Fruit fly (Drosophila melanogaster) whole organism, embryonic: Measurements from ENCODE around the gene CG43448.

Source experiments
- CG12155 ChIP-seq: fragments of 200-800 bp; sonication (Bioruptor generic); optimal IDR thresholded peaks from 3 replicates; lab custom pipeline; 2016; ENCODE audit warnings: missing biosample characterization, missing genetic modification characterization
- CG12219 ChIP-seq: fragments of 200-800 bp; sonication (Bioruptor generic); optimal IDR thresholded peaks from 3 replicates; lab custom pipeline; 2018; ENCODE audit warnings: missing biosample characterization, mild to moderate bottlenecking, missing genetic modification characterization
- CG3281 ChIP-seq: fragments of 200-800 bp; sonication (Bioruptor generic); optimal IDR thresholded peaks from 3 replicates; lab custom pipeline; 2017; ENCODE audit warnings: missing biosample characterization, mild to moderate bottlenecking, missing genetic modification characterization
- CG4404 ChIP-seq: fragments of 200-800 bp; sonication (Bioruptor generic); IDR thresholded peaks from 2 replicates; pipeline ENCODE4 v1.3.6; 2022; ENCODE audit warnings: missing biosample characterization, missing genetic modification characterization
- NC2α ChIP-seq: fragments of 200-800 bp; sonication (Bioruptor generic); optimal IDR thresholded peaks from 2 replicates; lab custom pipeline; 2016; ENCODE audit warnings: missing biosample characterization, missing genetic modification characterization
- Ptx1 ChIP-seq: fragments of 200-800 bp; sonication (Bioruptor generic); IDR thresholded peaks from 2 replicates; pipeline ENCODE4 v1.3.6; 2022; ENCODE audit warnings: missing biosample characterization, missing genetic modification characterization
- Scr ChIP-seq: fragments of 200-800 bp; sonication (Bioruptor generic); IDR thresholded peaks from 2 replicates; pipeline ENCODE4 v1.3.6; 2022; ENCODE audit warnings: missing biosample characterization, missing genetic modification characterization; ENCODE audit not compliant: partially characterized antibody
- aop ChIP-seq: fragments of 200-800 bp; sonication (Bioruptor generic); IDR thresholded peaks from 2 replicates; pipeline ENCODE4 v1.3.6; 2022; ENCODE audit warnings: missing biosample characterization, missing genetic modification characterization
- her ChIP-seq: fragments of 200-800 bp; sonication (Bioruptor generic); optimal IDR thresholded peaks from 2 replicates; lab custom pipeline; 2016; ENCODE audit warnings: missing biosample characterization, missing genetic modification characterization
- pb ChIP-seq: fragments of 200-800 bp; sonication (Bioruptor generic); optimal IDR thresholded peaks from 3 replicates; lab custom pipeline; 2016; ENCODE audit warnings: missing biosample characterization, missing genetic modification characterization
- twi ChIP-seq: fragments of 200-800 bp; optimal IDR thresholded peaks from 2 replicates; lab custom pipeline; 2019; ENCODE audit warnings: missing biosample characterization, mild to moderate bottlenecking, missing genetic modification characterization, moderate library complexity

DNA sequence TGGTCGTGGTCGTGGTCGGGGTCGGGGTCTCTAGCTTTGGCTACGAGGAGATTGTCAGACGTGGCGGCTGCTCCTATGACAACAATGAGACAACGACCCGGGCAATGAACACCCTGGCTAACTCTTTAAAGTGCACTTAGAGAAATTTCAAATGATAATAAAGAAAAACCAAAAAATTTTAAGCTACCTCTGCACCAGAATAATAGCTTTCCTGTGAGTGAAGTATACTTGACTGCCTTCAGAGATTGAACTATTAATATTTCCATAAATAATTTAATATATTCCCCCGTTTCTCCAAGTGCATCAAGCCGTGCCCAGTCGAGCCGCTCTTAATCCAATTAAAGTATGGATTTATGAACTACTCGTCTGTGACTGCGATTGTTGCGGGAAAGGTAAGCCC lies 26.2 kb upstream of the CG43448 start:
- TF ChIP-seq CG4404 (GFP tag; lab: Robert Waterston, UW) (peak; percentile 57), CG12219 (GFP tag; lab: Kevin White, UChicago) (no peak), aop (GFP tag; lab: Robert Waterston, UW) (no peak), twi (peak; percentile 16), Ptx1 (GFP tag; lab: Robert Waterston, UW) (peak; percentile 29; the same call in 1 of the 2 replicates), her (GFP tag; lab: Kevin White, UChicago) (no peak), CG3281 (GFP tag; lab: Kevin White, UChicago) (no peak), CG12155 (GFP tag; lab: Kevin White, UChicago) (no peak), NC2α (GFP tag; lab: Kevin White, UChicago) (no peak), pb (no peak), Scr (GFP tag; lab: Robert Waterston, UW) (no peak)
